Worm (Caenorhabditis elegans) whole organism, L1 larva: ENCODE measurements around the gene T02G5.15.
A peak's percentile ranks its signal among the peaks of the same experiment; 100 is the strongest.

Source experiments
- C16A3.4 ChIP-seq: fragments of 150-350 bp; optimal IDR thresholded peaks from 2 replicates; lab custom pipeline; 2014; ENCODE audit warnings: missing biosample characterization, missing genetic modification characterization
- C34B4.2 ChIP-seq: sonication (generic microtip); optimal IDR thresholded peaks from 2 replicates; lab custom pipeline; 2017; ENCODE audit warnings: mild to moderate bottlenecking, missing genetic modification characterization, missing compliant biosample characterization
- F16B12.6 ChIP-seq: fragments of 150-350 bp; optimal IDR thresholded peaks from 2 replicates; lab custom pipeline; 2014; ENCODE audit warnings: missing biosample characterization, missing genetic modification characterization
- alr-1 ChIP-seq: fragments of 200-800 bp; sonication (Bioruptor generic); optimal IDR thresholded peaks from 2 replicates; lab custom pipeline; 2018; ENCODE audit warnings: borderline replicate concordance, mild to moderate bottlenecking, missing genetic modification characterization, missing compliant biosample characterization
- aly-2 ChIP-seq: fragments of 150-350 bp; optimal IDR thresholded peaks from 2 replicates; lab custom pipeline; 2014; ENCODE audit warnings: missing biosample characterization, missing genetic modification characterization
- blmp-1 ChIP-seq: fragments of 150-350 bp; optimal IDR thresholded peaks from 2 replicates; lab custom pipeline; 2014; ENCODE audit warnings: missing biosample characterization, missing genetic modification characterization
- ceh-8 ChIP-seq: fragments of 200-800 bp; sonication (Bioruptor generic); optimal IDR thresholded peaks from 2 replicates; lab custom pipeline; 2018; ENCODE audit warnings: mild to moderate bottlenecking, missing genetic modification characterization, moderate library complexity, missing compliant biosample characterization
- ceh-82 ChIP-seq, 3 experiments: fragments of 150-350 bp in 1 of 3; sonication (generic microtip) in 2 of 3; optimal IDR thresholded peaks; 2 replicates each; lab custom pipeline; 2014 to 2017; ENCODE audit warnings: missing biosample characterization in 3 of 3, missing genetic modification characterization in 3 of 3
- ceh-90 ChIP-seq: sonication (generic microtip); optimal IDR thresholded peaks from 2 replicates; lab custom pipeline; 2016; ENCODE audit warnings: missing genetic modification characterization, missing compliant biosample characterization
- dpl-1 ChIP-seq, 3 experiments: fragments of 150-350 bp in 2 of 3; sonication (generic microtip) in 1 of 3; optimal IDR thresholded peaks; 2 replicates each; lab custom pipeline; 2014 to 2017; ENCODE audit warnings: missing biosample characterization in 3 of 3, missing genetic modification characterization in 3 of 3, missing genetic modification reagents in 3 of 3
- dsc-1 ChIP-seq: sonication (generic microtip); optimal IDR thresholded peaks from 2 replicates; lab custom pipeline; 2016; ENCODE audit warnings: mild to moderate bottlenecking, missing genetic modification characterization, missing compliant biosample characterization
- efl-1 ChIP-seq, 4 experiments: fragments of 150-350 bp; optimal IDR thresholded peaks in 3 of 4; peaks in 1 of 4; 1 replicate in 1 of 4; 2 replicates in 3 of 4; lab custom pipeline; 2014; ENCODE audit warnings: missing biosample characterization in 2 of 4, missing genetic modification characterization in 2 of 4, missing genetic modification reagents in 2 of 4
- egl-27 ChIP-seq, 2 experiments: fragments of 150-350 bp in 1 of 2; sonication (generic microtip); optimal IDR thresholded peaks; 3 replicates each; lab custom pipeline; 2017 to 2018; ENCODE audit warnings: missing biosample characterization in 2 of 2, missing genetic modification characterization in 2 of 2, missing genetic modification reagents in 2 of 2
- elt-2 ChIP-seq: sonication (generic microtip); optimal IDR thresholded peaks from 2 replicates; lab custom pipeline; 2016; ENCODE audit warnings: missing genetic modification characterization, mild to moderate bottlenecking, inconsistent platforms, missing compliant biosample characterization, missing genetic modification reagents
- elt-3 ChIP-seq, 6 experiments: fragments of 150-350 bp in 1 of 6; sonication (generic microtip); optimal IDR thresholded peaks; 2 replicates each; lab custom pipeline; 2017 to 2018; ENCODE audit warnings: missing biosample characterization in 6 of 6, missing genetic modification characterization in 6 of 6, inconsistent platforms in 1 of 6
- fkh-4 ChIP-seq: sonication (generic microtip); optimal IDR thresholded peaks from 2 replicates; lab custom pipeline; 2016; ENCODE audit warnings: missing compliant biosample characterization, missing genetic modification characterization, borderline replicate concordance
- fos-1 ChIP-seq: fragments of 150-350 bp; optimal IDR thresholded peaks from 2 replicates; lab custom pipeline; 2014; ENCODE audit warnings: missing biosample characterization, missing genetic modification characterization
- grh-1 ChIP-seq: fragments of 200-800 bp; sonication (Bioruptor generic); IDR thresholded peaks from 2 replicates; pipeline ENCODE4 v1.3.6; 2022; ENCODE audit warnings: missing genetic modification reagents, missing genetic modification characterization, missing compliant biosample characterization
- hlh-17 ChIP-seq: fragments of 200-800 bp; sonication (Bioruptor generic); optimal IDR thresholded peaks from 2 replicates; lab custom pipeline; 2018; ENCODE audit warnings: missing genetic modification characterization, mild to moderate bottlenecking, missing compliant biosample characterization, moderate library complexity, borderline replicate concordance
- hlh-4 ChIP-seq: sonication (generic microtip); optimal IDR thresholded peaks from 2 replicates; lab custom pipeline; 2016; ENCODE audit warnings: mild to moderate bottlenecking, missing genetic modification characterization, missing compliant biosample characterization
- hpl-2 ChIP-seq: fragments of 150-350 bp; optimal IDR thresholded peaks from 2 replicates; lab custom pipeline; 2014; ENCODE audit warnings: missing biosample characterization, missing genetic modification reagents, missing genetic modification characterization
- lin-13 ChIP-seq: fragments of 150-350 bp; optimal IDR thresholded peaks from 2 replicates; lab custom pipeline; 2014; ENCODE audit warnings: missing biosample characterization, missing genetic modification reagents, missing genetic modification characterization
- lin-14 ChIP-seq: fragments of 200-800 bp; sonication (Bioruptor generic); optimal IDR thresholded peaks from 2 replicates; lab custom pipeline; 2018; ENCODE audit warnings: mild to moderate bottlenecking, missing genetic modification characterization, moderate library complexity, missing compliant biosample characterization
- lin-15B ChIP-seq: fragments of 150-350 bp; sonication (generic microtip); optimal IDR thresholded peaks from 3 replicates; lab custom pipeline; 2014; ENCODE audit warnings: missing biosample characterization, missing genetic modification characterization
- lin-35 ChIP-seq, 2 experiments: fragments of 150-350 bp; optimal IDR thresholded peaks; 2 replicates each; lab custom pipeline; 2014; ENCODE audit warnings: missing biosample characterization in 2 of 2, missing genetic modification characterization in 2 of 2, missing genetic modification reagents in 2 of 2
- lir-3 ChIP-seq: sonication (generic microtip); optimal IDR thresholded peaks from 2 replicates; lab custom pipeline; 2016; ENCODE audit warnings: mild to moderate bottlenecking, missing genetic modification characterization, moderate library complexity, missing compliant biosample characterization; ENCODE audit not compliant: poor library complexity
- lsy-2 ChIP-seq, 2 experiments: fragments of 150-350 bp; optimal IDR thresholded peaks; 2 replicates each; lab custom pipeline; 2014; ENCODE audit warnings: missing biosample characterization in 2 of 2, missing genetic modification characterization in 2 of 2
- mab-9 ChIP-seq: fragments of 200-800 bp; sonication (Bioruptor generic); IDR thresholded peaks from 2 replicates; pipeline ENCODE4 v1.3.6; 2022; ENCODE audit warnings: missing genetic modification reagents, missing genetic modification characterization, missing compliant biosample characterization
- mef-2 ChIP-seq: fragments of 150-350 bp; optimal IDR thresholded peaks from 2 replicates; lab custom pipeline; 2014; ENCODE audit warnings: missing biosample characterization, missing genetic modification characterization
- mep-1 ChIP-seq: fragments of 150-350 bp; optimal IDR thresholded peaks from 2 replicates; lab custom pipeline; 2014; ENCODE audit warnings: missing biosample characterization, missing genetic modification characterization
- nhr-11 ChIP-seq: fragments of 150-350 bp; optimal IDR thresholded peaks from 2 replicates; lab custom pipeline; 2014; ENCODE audit warnings: missing biosample characterization, missing genetic modification characterization
- nhr-19 ChIP-seq: fragments of 200-800 bp; sonication (Bioruptor generic); conservative IDR thresholded peaks from 2 replicates; pipeline ENCODE4 v1.3.6; 2022; ENCODE audit warnings: missing genetic modification characterization, missing compliant biosample characterization
- nhr-20 ChIP-seq: sonication (generic microtip); optimal IDR thresholded peaks from 2 replicates; lab custom pipeline; 2016; ENCODE audit warnings: mild to moderate bottlenecking, missing genetic modification characterization, missing compliant biosample characterization
- nhr-237 ChIP-seq: fragments of 150-350 bp; optimal IDR thresholded peaks from 2 replicates; lab custom pipeline; 2014; ENCODE audit warnings: missing biosample characterization, missing genetic modification characterization
- nhr-47 ChIP-seq: sonication (generic microtip); optimal IDR thresholded peaks from 2 replicates; lab custom pipeline; 2016; ENCODE audit warnings: mild to moderate bottlenecking, missing genetic modification characterization, moderate library complexity, missing compliant biosample characterization
- nhr-71 ChIP-seq: sonication (generic microtip); optimal IDR thresholded peaks from 2 replicates; lab custom pipeline; 2016; ENCODE audit warnings: mild to moderate bottlenecking, missing genetic modification characterization, moderate library complexity, missing compliant biosample characterization
- nhr-85 ChIP-seq: sonication (generic microtip); peaks from one replicate; lab custom pipeline; 2016; ENCODE audit warnings: missing genetic modification characterization, inconsistent platforms, missing compliant biosample characterization
- pag-3 ChIP-seq: sonication (generic microtip); optimal IDR thresholded peaks from 2 replicates; lab custom pipeline; 2017; ENCODE audit warnings: missing genetic modification characterization, mild to moderate bottlenecking, missing compliant biosample characterization, antibody characterized with exemption, borderline replicate concordance; ENCODE audit not compliant: insufficient read depth
- pax-3 ChIP-seq: fragments of 200-800 bp; sonication (Bioruptor generic); optimal IDR thresholded peaks from 2 replicates; lab custom pipeline; 2018; ENCODE audit warnings: mild to moderate bottlenecking, missing genetic modification characterization, moderate library complexity, missing compliant biosample characterization
- rnt-1 ChIP-seq: sonication (generic microtip); optimal IDR thresholded peaks from 2 replicates; lab custom pipeline; 2016; ENCODE audit warnings: mild to moderate bottlenecking, missing genetic modification characterization, moderate library complexity, missing compliant biosample characterization
- skn-1 ChIP-seq: fragments of 150-350 bp; optimal IDR thresholded peaks from 2 replicates; lab custom pipeline; 2014; ENCODE audit warnings: missing biosample characterization, missing genetic modification characterization
- snpc-4 ChIP-seq: fragments of 150-350 bp; optimal IDR thresholded peaks from 2 replicates; lab custom pipeline; 2014; ENCODE audit warnings: missing biosample characterization, missing genetic modification characterization
- sptf-1 ChIP-seq: fragments of 150-350 bp; optimal IDR thresholded peaks from 2 replicates; lab custom pipeline; 2014; ENCODE audit warnings: missing biosample characterization, missing genetic modification characterization
- sup-37 ChIP-seq: fragments of 200-800 bp; sonication (Bioruptor generic); optimal IDR thresholded peaks from 2 replicates; lab custom pipeline; 2018; ENCODE audit warnings: mild to moderate bottlenecking, missing genetic modification characterization, missing compliant biosample characterization
- swsn-7 ChIP-seq: sonication (generic microtip); optimal IDR thresholded peaks from 2 replicates; lab custom pipeline; 2016; ENCODE audit warnings: missing genetic modification characterization, missing compliant biosample characterization
- tbx-2 ChIP-seq: sonication (generic microtip); optimal IDR thresholded peaks from 2 replicates; lab custom pipeline; 2016; ENCODE audit warnings: missing genetic modification characterization, missing compliant biosample characterization
- unc-130 ChIP-seq: fragments of 150-350 bp; optimal IDR thresholded peaks from 2 replicates; lab custom pipeline; 2017; ENCODE audit warnings: missing biosample characterization, missing genetic modification characterization, inconsistent platforms
- unc-30 ChIP-seq: sonication (generic microtip); optimal IDR thresholded peaks from 2 replicates; lab custom pipeline; 2017; ENCODE audit warnings: missing biosample characterization, missing genetic modification characterization
- unc-62 ChIP-seq: fragments of 150-350 bp; optimal IDR thresholded peaks from 2 replicates; lab custom pipeline; 2014; ENCODE audit warnings: missing biosample characterization, missing genetic modification reagents, missing genetic modification characterization
- ztf-11 ChIP-seq, 2 experiments: sonication (generic microtip); optimal IDR thresholded peaks; 2 replicates each; lab custom pipeline; 2016 to 2017; ENCODE audit warnings: missing genetic modification characterization in 2 of 2, missing biosample characterization in 1 of 2, missing compliant biosample characterization in 1 of 2
- ztf-4 ChIP-seq: fragments of 150-350 bp; optimal IDR thresholded peaks from 2 replicates; lab custom pipeline; 2014; ENCODE audit warnings: missing biosample characterization, missing genetic modification characterization

T02G5.15 gene

ce11 chrII:7059274-7059757, 24.8 kb upstream of the T02G5.15 start:
- TF ChIP-seq hlh-4 (tag; lab: Kevin White, UChicago) (no peak), fkh-4 (tag; lab: Kevin White, UChicago) (no peak), lin-14 (GFP tag; lab: Kevin White, UChicago) (peak; percentile 88), aly-2 (tag; lab: Kevin White, UChicago) (no peak), alr-1 (no peak), ceh-90 (tag; lab: Kevin White, UChicago) (no peak), lsy-2 (tag; optimal IDR thresholded peaks at IDR 0.05; lab: Kevin White, UChicago) (peak; percentile 6 to 54), lin-13 (GFP tag; lab: Kevin White, UChicago) (no peak), grh-1 (peak; percentile 46), ceh-82 (tag; optimal IDR thresholded peaks at IDR 0.05; lab: Kevin White, UChicago) (no peak), nhr-71 (peak; percentile 91), sup-37 (GFP tag; lab: Kevin White, UChicago) (no peak), skn-1 (tag; lab: Kevin White, UChicago) (peak; percentile 57), snpc-4 (tag; lab: Kevin White, UChicago) (no peak), rnt-1 (peak; percentile 64), pax-3 (tag; lab: Kevin White, UChicago) (no peak), F16B12.6 (no peak), dsc-1 (tag; lab: Kevin White, UChicago) (peak; percentile 45), sptf-1 (tag; lab: Kevin White, UChicago) (no peak), mep-1 (tag; lab: Kevin White, UChicago) (peak; percentile 39), nhr-237 (tag; lab: Kevin White, UChicago) (no peak), efl-1 (optimal IDR thresholded peaks at IDR 0.05; lab: Kevin White, UChicago) (peak in 1 of 2 experiments; percentile 28), efl-1 (GFP tag; optimal IDR thresholded peaks at IDR 0.05 in 1 of 2; lab: Kevin White, UChicago) (peak; percentile 7 to 87), tbx-2 (tag; lab: Kevin White, UChicago) (peak; percentile 70), C34B4.2 (no peak), dpl-1 (GFP tag; optimal IDR thresholded peaks at IDR 0.05; lab: Kevin White, UChicago) (peak in 2 of 3 experiments; percentile 32 to 36), lin-35 (GFP tag; optimal IDR thresholded peaks at IDR 0.05; lab: Kevin White, UChicago) (peak in 1 of 2 experiments; percentile 59), lin-15B (tag; lab: Kevin White, UChicago) (no peak), unc-30 (tag; lab: Kevin White, UChicago) (no peak), unc-62 (GFP tag; lab: Kevin White, UChicago) (no peak), nhr-19 (GFP tag; lab: Robert Waterston, UW) (peak; percentile 48; the same call in 1 of the 2 replicates), fos-1 (tag; lab: Kevin White, UChicago) (peak; percentile 14), lir-3 (peak; percentile 37), nhr-20 (tag; lab: Kevin White, UChicago) (peak; percentile 87), nhr-85 (tag; lab: Kevin White, UChicago) (peak; percentile 94), nhr-47 (tag; lab: Kevin White, UChicago) (peak; percentile 18), nhr-11 (tag; lab: Kevin White, UChicago) (no peak), egl-27 (tag; optimal IDR thresholded peaks at IDR 0.05; lab: Kevin White, UChicago) (no peak), blmp-1 (peak; percentile 62), ztf-11 (tag; optimal IDR thresholded peaks at IDR 0.05; lab: Kevin White, UChicago) (no peak), mab-9 (GFP tag; lab: Robert Waterston, UW) (no peak), C16A3.4 (tag; lab: Kevin White, UChicago) (peak; percentile 18), unc-130 (no peak), hpl-2 (GFP tag; lab: Kevin White, UChicago) (no peak), hlh-17 (GFP tag; lab: Kevin White, UChicago) (no peak), pag-3 (tag; lab: Kevin White, UChicago) (peak; percentile 5), swsn-7 (no peak), mef-2 (tag; lab: Kevin White, UChicago) (no peak), elt-2 (peak; percentile 83), ztf-4 (tag; lab: Kevin White, UChicago) (peak; percentile 30), ceh-8 (GFP tag; lab: Kevin White, UChicago) (no peak), elt-3 (tag; optimal IDR thresholded peaks at IDR 0.05; lab: Kevin White, UChicago) (peak in 3 of 6 experiments; percentile 53 to 79 (median 72))
